Worm (Caenorhabditis elegans) whole organism, L4 larva: ENCODE data around the gene Y54G2A.36.
"Not testable (repeated sequence)": the region's sequence is repeated elsewhere in the genome, so short reads cannot be mapped to it uniquely, and the experiment has no call there.

ENCODE experiments used
- D1046.2 ChIP-seq: fragments of 200-800 bp; sonication (Bioruptor generic); IDR thresholded peaks from 2 replicates; pipeline ENCODE4 v1.3.6; 2022; ENCODE audit warnings: missing genetic modification characterization, missing compliant biosample characterization
- F10B5.3 ChIP-seq: sonication (generic microtip); optimal IDR thresholded peaks from 2 replicates; lab custom pipeline; 2016; ENCODE audit warnings: mild to moderate bottlenecking, missing genetic modification characterization, missing compliant biosample characterization
- Y48G9A.11 ChIP-seq: fragments of 200-800 bp; sonication (Bioruptor generic); IDR thresholded peaks from 2 replicates; pipeline ENCODE4 v1.3.6; 2022; ENCODE audit warnings: missing genetic modification reagents, missing genetic modification characterization, missing compliant biosample characterization
- Y5F2A.4 ChIP-seq: fragments of 200-800 bp; sonication (Bioruptor generic); optimal IDR thresholded peaks from 2 replicates; lab custom pipeline; 2018; ENCODE audit warnings: mild to moderate bottlenecking, missing genetic modification characterization, missing compliant biosample characterization
- ZK337.2 ChIP-seq: fragments of 200-800 bp; sonication (Bioruptor generic); IDR thresholded peaks from 2 replicates; pipeline ENCODE4 v1.3.6; 2022; ENCODE audit warnings: missing genetic modification reagents, missing genetic modification characterization, missing compliant biosample characterization
- ceh-20 ChIP-seq: fragments of 200-800 bp; sonication (Bioruptor generic); IDR thresholded peaks from 2 replicates; pipeline ENCODE4 v1.3.6; 2022; ENCODE audit warnings: missing genetic modification reagents, missing genetic modification characterization, missing compliant biosample characterization
- ceh-82 ChIP-seq: sonication (generic microtip); optimal IDR thresholded peaks from 2 replicates; lab custom pipeline; 2017; ENCODE audit warnings: missing biosample characterization, missing genetic modification characterization
- daf-19 ChIP-seq: fragments of 200-800 bp; sonication (Bioruptor generic); conservative IDR thresholded peaks from 2 replicates; pipeline ENCODE4 v1.3.6; 2022; ENCODE audit warnings: missing genetic modification characterization, missing compliant biosample characterization
- dpl-1 ChIP-seq: fragments of 150-350 bp; optimal IDR thresholded peaks from 2 replicates; lab custom pipeline; 2014; ENCODE audit warnings: missing biosample characterization, missing genetic modification reagents, missing genetic modification characterization
- egl-43 ChIP-seq: fragments of 200-800 bp; sonication (Bioruptor generic); IDR thresholded peaks from 2 replicates; pipeline ENCODE4 v1.3.6; 2022; ENCODE audit warnings: missing genetic modification reagents, missing genetic modification characterization, missing compliant biosample characterization
- fos-1 ChIP-seq: fragments of 150-350 bp; optimal IDR thresholded peaks from 2 replicates; lab custom pipeline; 2014; ENCODE audit warnings: missing biosample characterization, missing genetic modification characterization
- hmg-1.1 ChIP-seq: fragments of 200-800 bp; sonication (Bioruptor generic); IDR thresholded peaks from 2 replicates; pipeline ENCODE4 v1.3.6; 2022; ENCODE audit warnings: missing genetic modification reagents, missing genetic modification characterization, missing compliant biosample characterization
- lin-38 ChIP-seq: fragments of 200-800 bp; sonication (Bioruptor generic); IDR thresholded peaks from 2 replicates; pipeline ENCODE4 v1.3.6; 2022; ENCODE audit warnings: missing genetic modification reagents, missing genetic modification characterization, missing compliant biosample characterization
- lir-3 ChIP-seq: sonication (generic microtip); optimal IDR thresholded peaks from 2 replicates; lab custom pipeline; 2016; ENCODE audit warnings: mild to moderate bottlenecking, missing genetic modification characterization, missing compliant biosample characterization
- lsy-2 ChIP-seq, 2 experiments: fragments of 150-350 bp in 1 of 2; sonication (generic microtip) in 1 of 2; optimal IDR thresholded peaks; 2 replicates each; lab custom pipeline; 2014 to 2017; ENCODE audit warnings: missing biosample characterization in 2 of 2, missing genetic modification characterization in 2 of 2
- madf-9 ChIP-seq: fragments of 200-800 bp; sonication (Bioruptor generic); conservative IDR thresholded peaks from 2 replicates; pipeline ENCODE4 v1.3.6; 2022; ENCODE audit warnings: missing genetic modification reagents, missing genetic modification characterization, missing compliant biosample characterization
- mdt-29 ChIP-seq: fragments of 200-800 bp; sonication (Bioruptor generic); IDR thresholded peaks from 2 replicates; pipeline ENCODE4 v1.3.6; 2022; ENCODE audit warnings: missing genetic modification reagents, missing genetic modification characterization, missing compliant biosample characterization
- mes-2 ChIP-seq: sonication (generic microtip); optimal IDR thresholded peaks from 2 replicates; lab custom pipeline; 2016; ENCODE audit warnings: missing genotype, mild to moderate bottlenecking, missing genetic modification characterization, missing compliant biosample characterization; ENCODE audit not compliant: poor library complexity, severe bottlenecking
- nhr-111 ChIP-seq: fragments of 200-800 bp; sonication (Bioruptor generic); optimal IDR thresholded peaks from 2 replicates; lab custom pipeline; 2018; ENCODE audit warnings: mild to moderate bottlenecking, missing genetic modification characterization, missing compliant biosample characterization
- nhr-41 ChIP-seq: fragments of 200-800 bp; sonication (Bioruptor generic); IDR thresholded peaks from 2 replicates; pipeline ENCODE4 v1.3.6; 2022; ENCODE audit warnings: missing genetic modification reagents, missing genetic modification characterization, missing compliant biosample characterization
- nhr-77 ChIP-seq: fragments of 150-350 bp; optimal IDR thresholded peaks from 2 replicates; lab custom pipeline; 2014; ENCODE audit warnings: missing biosample characterization, missing genetic modification characterization
- pha-4 ChIP-seq, 2 experiments: fragments of 150-350 bp in 1 of 2; fragments of 200-800 bp in 1 of 2; sonication (Bioruptor generic) in 1 of 2; IDR thresholded peaks in 1 of 2; optimal IDR thresholded peaks in 1 of 2; 2 replicates each; pipeline versions ENCODE4 v1.3.6 to Lab custom; 2014 to 2022; ENCODE audit warnings: missing genetic modification characterization in 2 of 2, missing genetic modification reagents in 2 of 2, missing biosample characterization in 1 of 2, missing compliant biosample characterization in 1 of 2
- php-3 ChIP-seq: fragments of 200-800 bp; sonication (Bioruptor generic); IDR thresholded peaks from 2 replicates; pipeline ENCODE4 v1.3.6; 2022; ENCODE audit warnings: missing genetic modification reagents, missing genetic modification characterization, missing compliant biosample characterization
- rbr-2 ChIP-seq: sonication (generic microtip); optimal IDR thresholded peaks from 2 replicates; lab custom pipeline; 2016; ENCODE audit warnings: missing genotype, missing genetic modification characterization, missing compliant biosample characterization
- snpc-1.2 ChIP-seq: fragments of 200-800 bp; sonication (Bioruptor generic); IDR thresholded peaks from 2 replicates; pipeline ENCODE4 v1.3.6; 2022; ENCODE audit warnings: missing genetic modification reagents, missing genetic modification characterization, missing compliant biosample characterization
- snpc-4 ChIP-seq: fragments of 150-350 bp; optimal IDR thresholded peaks from 2 replicates; lab custom pipeline; 2014; ENCODE audit warnings: missing biosample characterization, missing genetic modification characterization
- tag-97 ChIP-seq: fragments of 200-800 bp; sonication (Bioruptor generic); IDR thresholded peaks from 2 replicates; pipeline ENCODE4 v1.3.6; 2022; ENCODE audit warnings: missing genetic modification characterization, missing compliant biosample characterization
- tra-1 ChIP-seq: fragments of 200-800 bp; sonication (Bioruptor generic); IDR thresholded peaks from 2 replicates; pipeline ENCODE4 v1.3.6; 2022; ENCODE audit warnings: missing genetic modification reagents, missing genetic modification characterization, missing compliant biosample characterization
- unc-130 ChIP-seq: sonication (generic microtip); optimal IDR thresholded peaks from 2 replicates; lab custom pipeline; 2016; ENCODE audit warnings: missing genetic modification reagents, missing genetic modification characterization, missing compliant biosample characterization
- ztf-11 ChIP-seq: fragments of 150-350 bp; optimal IDR thresholded peaks from 2 replicates; lab custom pipeline; 2014; ENCODE audit warnings: missing biosample characterization, missing genetic modification characterization

The Y54G2A.36 gene

ce11 chrIV:2895986-2896660, 1.4 kb upstream of the Y54G2A.36 start (continued):
- peak; percentile 54; the same call in 1 of the 2 replicates for TF ChIP-seq pha-4 (GFP tag; IDR thresholded peaks at IDR 0.05; lab: Robert Waterston, UW)
- not testable (repeated sequence) for TF ChIP-seq pha-4 (tag; optimal IDR thresholded peaks at IDR 0.05; lab: Kevin White, UChicago)
- TF ChIP-seq ZK337.2 (GFP tag; lab: Robert Waterston, UW), result peak; percentile 83
- peak; percentile 93 for TF ChIP-seq lin-38 (GFP tag; lab: Robert Waterston, UW)
- TF ChIP-seq rbr-2 (tag; lab: Kevin White, UChicago), result peak; percentile 69
- TF ChIP-seq tra-1 (GFP tag; lab: Robert Waterston, UW), result 0 out of 2 replicates have a peak, but pooled peaks have one; percentile 44
- peak; percentile 80 for TF ChIP-seq mes-2

- peak; percentile 5 for TF ChIP-seq dpl-1
- TF ChIP-seq hmg-1.1 (GFP tag; lab: Robert Waterston, UW), result 0 out of 2 replicates have a peak, but pooled peaks have one; percentile 20
- peak; percentile 92 for TF ChIP-seq lin-38 (GFP tag; lab: Robert Waterston, UW)
- TF ChIP-seq, all 104 proteins: peak for 3; not testable (repeated sequence) for 101
These were observed 4.5 kb downstream of the Y54G2A.36 start for ce11 chrIV:2901973-2902372.

ce11 chrIV:2914545-2914944, 17.1 kb downstream of the Y54G2A.36 start:
- no peak for TF ChIP-seq D1046.2 (GFP tag; lab: Robert Waterston, UW)
- peak; percentile 57 for TF ChIP-seq lin-38 (GFP tag; lab: Robert Waterston, UW)
- TF ChIP-seq mes-2, result no peak
- no peak for TF ChIP-seq lir-3
- TF ChIP-seq ceh-20 (GFP tag; lab: Robert Waterston, UW), result no peak
- no peak for TF ChIP-seq php-3 (GFP tag; lab: Robert Waterston, UW)
- no peak for TF ChIP-seq snpc-4 (tag; lab: Kevin White, UChicago)
- no peak for TF ChIP-seq tag-97 (GFP tag; lab: Robert Waterston, UW)
- no peak for TF ChIP-seq nhr-77 (tag; lab: Kevin White, UChicago)
- TF ChIP-seq fos-1, result no peak
- no peak for TF ChIP-seq Y5F2A.4 (GFP tag; lab: Kevin White, UChicago)
- no peak for TF ChIP-seq nhr-41 (GFP tag; lab: Robert Waterston, UW)
- TF ChIP-seq Y48G9A.11 (GFP tag; lab: Robert Waterston, UW), result peak; percentile 18; the same call in 1 of the 2 replicates
- TF ChIP-seq daf-19 (GFP tag; lab: Robert Waterston, UW), result no peak
- TF ChIP-seq mdt-29 (GFP tag; lab: Robert Waterston, UW), result 0 out of 2 replicates have a peak, but pooled peaks have one; percentile 16
- TF ChIP-seq F10B5.3 (tag; lab: Kevin White, UChicago), result no peak
- no peak for TF ChIP-seq unc-130 (GFP tag; lab: Kevin White, UChicago)

DNA sequence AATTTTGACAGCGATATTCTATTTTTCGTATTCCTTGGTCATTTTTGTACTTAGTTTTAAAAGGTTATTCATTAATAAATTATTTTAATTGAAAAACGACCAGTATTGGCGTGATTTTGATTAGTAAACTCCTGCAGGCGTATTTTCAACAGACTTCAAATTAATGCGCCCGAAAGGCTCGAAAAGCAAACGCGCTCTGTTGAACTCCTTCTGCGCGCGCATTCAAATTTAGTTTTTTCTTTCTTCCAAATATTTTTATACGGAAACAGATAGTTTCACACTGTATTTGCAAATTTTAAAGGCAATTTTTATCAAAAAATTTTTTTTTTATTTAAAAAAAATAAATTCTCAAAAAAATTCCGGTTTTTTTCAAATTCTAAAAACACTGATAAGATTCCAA, 18.5 kb downstream of the Y54G2A.36 start:
- TF ChIP-seq snpc-1.2 (GFP tag; lab: Robert Waterston, UW) (no peak), lin-38 (GFP tag; lab: Robert Waterston, UW) (peak; percentile 59)

DNA sequence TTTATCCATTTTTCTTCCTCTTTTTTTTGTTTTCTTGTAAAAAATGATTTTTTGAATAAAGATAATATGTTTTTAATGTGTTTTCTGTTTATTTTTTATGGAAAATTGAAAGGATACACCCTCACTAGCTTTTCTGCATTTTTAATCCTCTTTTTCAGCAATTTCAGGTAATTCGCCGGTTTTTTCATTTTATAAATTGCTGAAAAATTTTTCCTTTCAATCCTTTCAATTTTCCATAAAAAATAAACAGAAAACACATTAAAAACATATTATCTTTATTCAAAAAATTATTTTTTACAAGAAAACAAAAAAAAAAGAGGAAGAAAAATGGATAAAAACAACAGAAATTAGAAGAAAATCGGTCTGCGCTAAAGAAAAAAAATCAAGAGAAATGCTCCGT, 20.2 kb downstream of the Y54G2A.36 start, which contains the start of gene Y54G2A.50:
TSS of gene Y54G2A.50 (plus strand) at position 301 of the 400 bp plus-strand sequence.
- not testable (repeated sequence) for TF ChIP-seq mes-2; ztf-11; ceh-82 (tag; lab: Kevin White, UChicago)

- TF ChIP-seq lin-38 (GFP tag; lab: Robert Waterston, UW), result no peak
- no peak for TF ChIP-seq egl-43 (GFP tag; lab: Robert Waterston, UW)
- no peak for TF ChIP-seq dpl-1
- TF ChIP-seq tra-1 (GFP tag; lab: Robert Waterston, UW), result no peak
- no peak for TF ChIP-seq nhr-111 (GFP tag; lab: Kevin White, UChicago)
- TF ChIP-seq madf-9 (GFP tag; lab: Robert Waterston, UW), result no peak
- TF ChIP-seq lsy-2 (tag; optimal IDR thresholded peaks at IDR 0.05; lab: Kevin White, UChicago), result peak in 1 of 2 experiments; percentile 11
- TF ChIP-seq, all 104 proteins: peak for 1
These were observed 24.7 kb downstream of the Y54G2A.36 start, which contains the start of gene fbxc-45 for ce11 chrIV:2922196-2922595. Gene fbxc-45 (minus strand): TSS chrIV:2922243.
